Fruit fly (Drosophila melanogaster) whole organism, wandering third instar larva: ENCODE results near the gene mtsh.

Experiments used
- Abd-B ChIP-seq: fragments of >200 bp; optimal IDR thresholded peaks from 2 replicates; lab custom pipeline; 2017; ENCODE audit warnings: missing biosample characterization, missing genetic modification characterization
- CG32264 ChIP-seq: fragments of 200-800 bp; sonication (Bioruptor generic); optimal IDR thresholded peaks from 2 replicates; lab custom pipeline; 2016; ENCODE audit warnings: missing biosample characterization, missing genetic modification characterization
- CG9705 ChIP-seq: fragments of 200-800 bp; sonication (Bioruptor generic); optimal IDR thresholded peaks from 2 replicates; lab custom pipeline; 2018; ENCODE audit warnings: missing biosample characterization, mild to moderate bottlenecking, missing genetic modification characterization
- CrebA ChIP-seq: fragments of 200-800 bp; sonication (Bioruptor generic); optimal IDR thresholded peaks from 2 replicates; lab custom pipeline; 2016; ENCODE audit warnings: missing biosample characterization, mild to moderate bottlenecking, missing genetic modification characterization, borderline replicate concordance
- Dfd ChIP-seq: fragments of >200 bp; optimal IDR thresholded peaks from 2 replicates; lab custom pipeline; 2017; ENCODE audit warnings: missing biosample characterization, missing genetic modification characterization
- Dif ChIP-seq: fragments of 200-275, 200-300 bp; sonication (Bioruptor generic); optimal IDR thresholded peaks from 2 replicates; lab custom pipeline; 2018; ENCODE audit warnings: missing biosample characterization, missing genetic modification characterization; ENCODE audit not compliant: partially characterized antibody
- GATAd ChIP-seq: sonication (Bioruptor generic); optimal IDR thresholded peaks from 2 replicates; lab custom pipeline; 2016; ENCODE audit warnings: missing biosample characterization, missing genetic modification characterization
- HLH106 ChIP-seq: fragments of 200-800 bp; optimal IDR thresholded peaks from 3 replicates; lab custom pipeline; 2019; ENCODE audit warnings: missing biosample characterization, mild to moderate bottlenecking, missing genetic modification characterization, moderate library complexity
- Hnf4 ChIP-seq: fragments of 200-800 bp; sonication (Bioruptor generic); optimal IDR thresholded peaks from 2 replicates; lab custom pipeline; 2016; ENCODE audit warnings: missing biosample characterization, mild to moderate bottlenecking, missing genetic modification characterization
- Hr78 ChIP-seq: fragments of >200 bp; optimal IDR thresholded peaks from 2 replicates; lab custom pipeline; 2017; ENCODE audit warnings: missing biosample characterization, missing genetic modification characterization
- Hr83 ChIP-seq: fragments of 200-300 bp; sonication (Bioruptor generic); optimal IDR thresholded peaks from 2 replicates; lab custom pipeline; 2016; ENCODE audit warnings: missing biosample characterization, mild to moderate bottlenecking, missing genetic modification characterization, moderate library complexity; ENCODE audit not compliant: poor library complexity, severe bottlenecking
- Jra ChIP-seq: sonication (Bioruptor generic); optimal IDR thresholded peaks from 2 replicates; lab custom pipeline; 2016; ENCODE audit warnings: missing biosample characterization, missing genetic modification characterization
- Mio ChIP-seq: sonication (Bioruptor generic); optimal IDR thresholded peaks from 2 replicates; lab custom pipeline; 2016; ENCODE audit warnings: missing biosample characterization, missing genetic modification characterization
- Myc ChIP-seq: fragments of >200 bp; optimal IDR thresholded peaks from 2 replicates; lab custom pipeline; 2017
- N ChIP-seq: fragments of >200 bp; optimal IDR thresholded peaks from 2 replicates; lab custom pipeline; 2018; ENCODE audit warnings: missing biosample characterization, missing external identifiers, missing genetic modification characterization
- OdsH ChIP-seq: fragments of 200-800 bp; sonication (Bioruptor generic); optimal IDR thresholded peaks from 2 replicates; lab custom pipeline; 2016; ENCODE audit warnings: missing biosample characterization, mild to moderate bottlenecking, missing genetic modification characterization
- Rel ChIP-seq, 2 experiments: fragments of 200-800 bp; sonication (Bioruptor generic) in 1 of 2; optimal IDR thresholded peaks; 2 replicates in 1 of 2; 3 replicates in 1 of 2; lab custom pipeline; 2016 to 2019; ENCODE audit warnings: mild to moderate bottlenecking in 2 of 2, missing biosample characterization in 2 of 2, missing genetic modification characterization in 2 of 2, moderate library complexity in 1 of 2
- Sp1 ChIP-seq: fragments of 200-800 bp; sonication (Bioruptor generic); optimal IDR thresholded peaks from 3 replicates; lab custom pipeline; 2019; ENCODE audit warnings: missing biosample characterization, mild to moderate bottlenecking, missing genetic modification characterization, moderate library complexity
- Vsx2 ChIP-seq: fragments of 200-300, 225-300 bp; sonication (Bioruptor generic); optimal IDR thresholded peaks from 2 replicates; lab custom pipeline; 2018; ENCODE audit warnings: missing biosample characterization, missing genetic modification characterization; ENCODE audit not compliant: partially characterized antibody
- br ChIP-seq: fragments of 200-800 bp; sonication (Bioruptor generic); optimal IDR thresholded peaks from 2 replicates; lab custom pipeline; 2016; ENCODE audit warnings: missing biosample characterization, missing genetic modification characterization
- brk ChIP-seq: fragments of 200-800 bp; sonication (Bioruptor generic); optimal IDR thresholded peaks from 2 replicates; lab custom pipeline; 2016; ENCODE audit warnings: missing biosample characterization, mild to moderate bottlenecking, missing genetic modification characterization
- dl ChIP-seq, 2 experiments: fragments of 175-275, 200-275 bp in 1 of 2; fragments of 200-275 bp in 1 of 2; sonication (Bioruptor generic); optimal IDR thresholded peaks; lab custom pipeline; 2018; ENCODE audit warnings: mild to moderate bottlenecking in 2 of 2, missing biosample characterization in 2 of 2, missing genetic modification characterization in 2 of 2, moderate library complexity in 2 of 2; ENCODE audit not compliant: partially characterized antibody in 2 of 2, insufficient read depth in 1 of 2
- dmrt93B ChIP-seq: fragments of 200-800 bp; sonication (Bioruptor generic); optimal IDR thresholded peaks from 2 replicates; lab custom pipeline; 2018; ENCODE audit warnings: missing biosample characterization, mild to moderate bottlenecking, missing genetic modification characterization
- dsf ChIP-seq: sonication (Bioruptor generic); optimal IDR thresholded peaks from 2 replicates; lab custom pipeline; 2016; ENCODE audit warnings: missing biosample characterization, missing genetic modification characterization, borderline replicate concordance
- ey ChIP-seq: fragments of 200-800 bp; sonication (Bioruptor generic); optimal IDR thresholded peaks from 2 replicates; lab custom pipeline; 2016; ENCODE audit warnings: missing biosample characterization, missing genetic modification characterization
- foxo ChIP-seq, 2 experiments: fragments of 200-800 bp; sonication (Bioruptor generic); optimal IDR thresholded peaks; 2 replicates in 1 of 2; 3 replicates in 1 of 2; lab custom pipeline; 2016 to 2017; ENCODE audit warnings: missing biosample characterization in 2 of 2, missing genetic modification characterization in 2 of 2
- fru ChIP-seq: fragments of 200-800 bp; sonication (Bioruptor generic); optimal IDR thresholded peaks from 3 replicates; lab custom pipeline; 2016; ENCODE audit warnings: missing biosample characterization, mild to moderate bottlenecking, missing genetic modification characterization
- h ChIP-seq: fragments of 200-800 bp; sonication (Bioruptor generic); optimal IDR thresholded peaks from 3 replicates; lab custom pipeline; 2016; ENCODE audit warnings: missing biosample characterization, mild to moderate bottlenecking, missing genetic modification characterization
- jim ChIP-seq: fragments of 175-275, 200-325 bp; sonication (Bioruptor generic); optimal IDR thresholded peaks from 2 replicates; lab custom pipeline; 2016; ENCODE audit warnings: missing biosample characterization, mild to moderate bottlenecking, missing genetic modification characterization
- lola ChIP-seq: fragments of >200 bp; optimal IDR thresholded peaks from 2 replicates; lab custom pipeline; 2017; ENCODE audit warnings: missing biosample characterization, missing genetic modification characterization
- pan ChIP-seq: fragments of >200 bp; optimal IDR thresholded peaks from 2 replicates; lab custom pipeline; 2017
- psq ChIP-seq: fragments of 200-800 bp; sonication (Bioruptor generic); optimal IDR thresholded peaks from 3 replicates; lab custom pipeline; 2017; ENCODE audit warnings: missing biosample characterization, mild to moderate bottlenecking, missing genetic modification characterization, moderate library complexity
- rgr ChIP-seq: fragments of 200-800 bp; sonication (Bioruptor generic); optimal IDR thresholded peaks from 3 replicates; lab custom pipeline; 2016; ENCODE audit warnings: missing biosample characterization, mild to moderate bottlenecking, missing genetic modification characterization
- sage ChIP-seq: fragments of 200-800 bp; sonication (Bioruptor generic); optimal IDR thresholded peaks from 2 replicates; lab custom pipeline; 2016; ENCODE audit warnings: missing biosample characterization, mild to moderate bottlenecking, missing genetic modification characterization
- sv ChIP-seq: fragments of 200-800 bp; sonication (Bioruptor generic); optimal IDR thresholded peaks from 3 replicates; lab custom pipeline; 2016; ENCODE audit warnings: missing biosample characterization, missing genetic modification characterization
- tai ChIP-seq: sonication (Bioruptor generic); optimal IDR thresholded peaks from 2 replicates; lab custom pipeline; 2016; ENCODE audit warnings: missing biosample characterization, missing genetic modification characterization
- usp ChIP-seq: fragments of >200 bp; optimal IDR thresholded peaks from 2 replicates; lab custom pipeline; 2017; ENCODE audit warnings: missing biosample characterization, missing genetic modification characterization
- woc ChIP-seq: sonication (Bioruptor generic); optimal IDR thresholded peaks from 2 replicates; lab custom pipeline; 2016; ENCODE audit warnings: missing biosample characterization, mild to moderate bottlenecking, missing genetic modification characterization

mtsh gene

DNA sequence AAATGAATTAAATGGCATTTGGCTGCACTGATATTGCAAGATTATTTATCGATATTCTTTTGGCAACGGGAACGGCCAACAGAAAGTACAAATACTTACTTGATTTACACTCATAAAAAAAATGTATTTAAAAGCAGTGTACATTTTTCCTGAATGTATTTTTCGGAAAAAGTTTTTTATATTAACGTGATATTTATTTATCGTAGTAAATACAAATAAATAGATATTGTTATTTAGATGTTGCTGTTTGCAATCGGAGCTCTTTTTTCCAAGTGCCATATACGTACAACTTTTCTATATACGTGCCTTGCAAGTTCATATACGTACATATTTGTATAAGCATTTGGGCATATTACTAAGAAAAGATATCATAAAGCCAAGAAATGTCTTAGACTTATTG lies 31.6 kb upstream of the mtsh start:
- TF ChIP-seq sv (no peak), h (GFP tag; lab: Kevin White, UChicago) (peak; percentile 65), foxo (GFP tag; optimal IDR thresholded peaks at IDR 0.05; lab: Kevin White, UChicago) (peak in 1 of 2 experiments; percentile 71), CrebA (GFP tag; lab: Kevin White, UChicago) (no peak), Abd-B (GFP tag; lab: Kevin White, UChicago) (no peak), Dfd (GFP tag; lab: Kevin White, UChicago) (no peak), rgr (GFP tag; lab: Kevin White, UChicago) (peak; percentile 44), psq (GFP tag; lab: Kevin White, UChicago) (peak; percentile 36), dmrt93B (GFP tag; lab: Kevin White, UChicago) (peak; percentile 5), Jra (GFP tag; lab: Kevin White, UChicago) (no peak), lola (GFP tag; lab: Kevin White, UChicago) (no peak), tai (GFP tag; lab: Kevin White, UChicago) (no peak), Vsx2 (GFP tag; lab: Kevin White, UChicago) (no peak), OdsH (peak; percentile 26), ey (no peak), fru (GFP tag; lab: Kevin White, UChicago) (peak; percentile 29), Sp1 (no peak), HLH106 (tag; lab: Kevin White, UChicago) (peak; percentile 60)
- TF ChIP-seq, all 38 proteins: peak for 8

DNA sequence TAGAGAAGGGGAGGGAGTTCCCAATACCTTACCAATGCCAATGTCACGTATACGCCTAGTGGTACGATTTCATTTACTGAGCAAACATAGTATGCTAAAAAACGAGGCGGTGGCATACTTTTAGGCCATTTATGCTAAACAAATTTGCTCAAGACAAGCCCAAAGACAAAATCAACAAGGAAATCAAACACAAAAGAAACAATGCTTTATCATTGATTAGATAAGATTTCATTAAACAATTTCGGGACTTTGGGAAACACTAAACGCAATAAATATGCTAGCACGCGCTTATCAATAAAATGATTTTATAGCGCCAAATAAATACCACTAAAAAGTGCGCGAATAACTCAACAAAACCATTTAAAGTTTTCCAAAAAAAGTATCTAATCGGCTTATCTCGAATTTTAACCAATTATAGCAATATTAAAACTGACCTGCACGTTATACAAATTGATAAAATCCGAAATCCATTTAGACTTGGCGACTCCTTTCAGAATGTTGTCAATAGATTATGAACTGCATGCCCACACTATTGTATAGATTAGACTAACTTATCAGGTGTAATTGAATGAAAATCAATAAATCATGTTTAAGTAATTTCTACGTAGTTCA lies 31.0 kb upstream of the mtsh start:
- no peak for TF ChIP-seq dmrt93B (GFP tag; lab: Kevin White, UChicago)
- TF ChIP-seq Myc = no peak
- TF ChIP-seq sv = no peak
- TF ChIP-seq ey = no peak
- TF ChIP-seq Vsx2 (GFP tag; lab: Kevin White, UChicago) = no peak
- TF ChIP-seq Hr78 (GFP tag; lab: Kevin White, UChicago) = no peak
- no peak for TF ChIP-seq Dif (GFP tag; lab: Kevin White, UChicago)
- TF ChIP-seq h (GFP tag; lab: Kevin White, UChicago) = peak; percentile 18
- peak; percentile 11 for TF ChIP-seq CrebA (GFP tag; lab: Kevin White, UChicago)
- peak; percentile 62 for TF ChIP-seq Hr83
- peak; percentile 37 for TF ChIP-seq OdsH
- no peak for TF ChIP-seq Dfd (GFP tag; lab: Kevin White, UChicago)
- no peak for TF ChIP-seq Abd-B (GFP tag; lab: Kevin White, UChicago)
- TF ChIP-seq rgr (GFP tag; lab: Kevin White, UChicago) = peak; percentile 59
- no peak for TF ChIP-seq Hnf4 (GFP tag; lab: Kevin White, UChicago)
- TF ChIP-seq usp (GFP tag; lab: Kevin White, UChicago) = no peak
- TF ChIP-seq Mio (GFP tag; lab: Kevin White, UChicago) = no peak
- TF ChIP-seq lola (GFP tag; lab: Kevin White, UChicago) = no peak
- no peak for TF ChIP-seq GATAd (GFP tag; lab: Kevin White, UChicago)
- no peak for TF ChIP-seq Sp1
- TF ChIP-seq CG32264 (GFP tag; lab: Kevin White, UChicago) = no peak
- TF ChIP-seq psq (GFP tag; lab: Kevin White, UChicago) = no peak
- TF ChIP-seq dsf (GFP tag; lab: Kevin White, UChicago) = no peak
- no peak for TF ChIP-seq woc (GFP tag; lab: Kevin White, UChicago)
- no peak for TF ChIP-seq brk (GFP tag; lab: Kevin White, UChicago)
- no peak for TF ChIP-seq pan
- TF ChIP-seq jim (GFP tag; lab: Kevin White, UChicago) = no peak
- TF ChIP-seq br = no peak
- TF ChIP-seq tai (GFP tag; lab: Kevin White, UChicago) = peak; percentile 15
- no peak for TF ChIP-seq fru (GFP tag; lab: Kevin White, UChicago)
- TF ChIP-seq Rel (GFP tag; optimal IDR thresholded peaks at IDR 0.05; lab: Kevin White, UChicago) = no peak
- TF ChIP-seq Rel (tag; optimal IDR thresholded peaks at IDR 0.05; lab: Kevin White, UChicago) = peak; percentile 64
- TF ChIP-seq N = no peak
- TF ChIP-seq HLH106 (tag; lab: Kevin White, UChicago) = no peak
- TF ChIP-seq Jra (GFP tag; lab: Kevin White, UChicago) = no peak
- peak in 1 of 2 experiments; percentile 9 for TF ChIP-seq foxo (GFP tag; optimal IDR thresholded peaks at IDR 0.05; lab: Kevin White, UChicago)
- TF ChIP-seq CG9705 (GFP tag; lab: Kevin White, UChicago) = no peak
- no peak for TF ChIP-seq dl (GFP tag; optimal IDR thresholded peaks at IDR 0.05; lab: Kevin White, UChicago; ENCODE audit: insufficient read depth in 1 of 2, partially characterized antibody in 2 of 2)
- no peak for TF ChIP-seq sage (GFP tag; lab: Kevin White, UChicago)
